Worm (Caenorhabditis elegans): ENCODE data around the gene coq-2.

ce11 chrIII:6914840-6915239 lies 20.9 kb upstream of the coq-2 start:
- TF ChIP-seq unc-39 (tag; optimal IDR thresholded peaks at IDR 0.05) (no peak), nhr-28 (tag; optimal IDR thresholded peaks at IDR 0.05) (no peak), lsy-2 (tag; optimal IDR thresholded peaks at IDR 0.05) (no peak), elt-3 (tag; optimal IDR thresholded peaks at IDR 0.05) (no peak), ham-2 (GFP tag; optimal IDR thresholded peaks at IDR 0.05) (no peak)
